Fruit fly (Drosophila melanogaster) whole organism, prepupa: ENCODE results near the gene CG5768.

Experiments used
- CG31627 ChIP-seq: fragments of 200-800 bp; sonication (Bioruptor generic); optimal IDR thresholded peaks from 3 replicates; lab custom pipeline; 2016; ENCODE audit warnings: missing biosample characterization, missing genetic modification characterization
- CG6808 ChIP-seq: fragments of 200-800 bp; sonication (Bioruptor generic); optimal IDR thresholded peaks from 3 replicates; lab custom pipeline; 2017; ENCODE audit warnings: missing biosample characterization, missing genetic modification characterization, mild to moderate bottlenecking, moderate library complexity, missing genetic modification reagents
- CG7368 ChIP-seq: fragments of 200-800 bp; sonication (Bioruptor generic); optimal IDR thresholded peaks from 3 replicates; lab custom pipeline; 2016; ENCODE audit warnings: missing biosample characterization, missing genetic modification characterization
- Smox ChIP-seq: fragments of 200-800 bp; sonication (Bioruptor generic); optimal IDR thresholded peaks from 3 replicates; lab custom pipeline; 2016; ENCODE audit warnings: missing biosample characterization, missing genetic modification characterization
- Sox102F ChIP-seq: fragments of 200-800 bp; sonication (Bioruptor generic); optimal IDR thresholded peaks from 2 replicates; lab custom pipeline; 2016; ENCODE audit warnings: missing biosample characterization, mild to moderate bottlenecking, missing genetic modification characterization
- cyc ChIP-seq: fragments of 200-800 bp; sonication (Bioruptor generic); optimal IDR thresholded peaks from 3 replicates; lab custom pipeline; 2016; ENCODE audit warnings: missing biosample characterization, missing genetic modification characterization
- fkh ChIP-seq: fragments of 200-800 bp; sonication (Bioruptor generic); optimal IDR thresholded peaks from 3 replicates; lab custom pipeline; 2017; ENCODE audit warnings: missing biosample characterization, mild to moderate bottlenecking, missing genetic modification characterization, moderate library complexity

dm6 chr3R:24392207-24392939, 2.2 kb upstream of the CG5768 start, which contains the start of gene CG13616:
- no peak for TF ChIP-seq Sox102F (GFP tag; lab: Kevin White, UChicago)
- TF ChIP-seq fkh (GFP tag; lab: Kevin White, UChicago), result no peak
- no peak for TF ChIP-seq CG6808 (GFP tag; lab: Kevin White, UChicago)
- no peak for TF ChIP-seq CG7368
- peak; percentile 25 for TF ChIP-seq CG31627 (GFP tag; lab: Kevin White, UChicago)
- peak; percentile 30 for TF ChIP-seq cyc (GFP tag; lab: Kevin White, UChicago)
- TF ChIP-seq Smox (GFP tag; lab: Kevin White, UChicago), result peak; percentile 15
